Fruit fly (Drosophila melanogaster) whole organism, pupa: Measurements from ENCODE around the gene Taf12.

Source experiments
- CG10348 ChIP-seq: fragments of 200-800 bp; sonication (Bioruptor generic); IDR thresholded peaks from 2 replicates; pipeline ENCODE4 v1.3.6; 2022; ENCODE audit warnings: missing biosample characterization, missing genetic modification characterization
- CG12605 ChIP-seq: fragments of 200-800 bp; sonication (Bioruptor generic); IDR thresholded peaks from 2 replicates; pipeline ENCODE4 v1.3.6; 2022; ENCODE audit warnings: missing biosample characterization, missing genetic modification characterization
- CG13204 ChIP-seq: fragments of 200-800 bp; sonication (Bioruptor generic); optimal IDR thresholded peaks from 2 replicates; lab custom pipeline; 2018; ENCODE audit warnings: missing biosample characterization, mild to moderate bottlenecking, missing genetic modification characterization, moderate library complexity
- CG14655 ChIP-seq: fragments of 200-800 bp; sonication (Bioruptor generic); optimal IDR thresholded peaks from 3 replicates; lab custom pipeline; 2017; ENCODE audit warnings: mild to moderate bottlenecking, missing biosample characterization, missing genetic modification reagents, missing genetic modification characterization
- CG15710 ChIP-seq: fragments of 200-800 bp; sonication (Bioruptor generic); optimal IDR thresholded peaks from 2 replicates; lab custom pipeline; 2018; ENCODE audit warnings: missing biosample characterization, mild to moderate bottlenecking, missing genetic modification characterization, moderate library complexity
- CG17806 ChIP-seq: fragments of 200-800 bp; sonication (Bioruptor generic); optimal IDR thresholded peaks from 2 replicates; lab custom pipeline; 2018; ENCODE audit warnings: missing biosample characterization, mild to moderate bottlenecking, missing genetic modification characterization, moderate library complexity
- CG32121 ChIP-seq: fragments of 200-800 bp; sonication (Bioruptor generic); IDR thresholded peaks from 2 replicates; pipeline ENCODE4 v1.3.6; 2022; ENCODE audit warnings: missing biosample characterization, missing genetic modification characterization
- CG34367 ChIP-seq: fragments of 200-800 bp; sonication (Bioruptor generic); optimal IDR thresholded peaks from 2 replicates; lab custom pipeline; 2018; ENCODE audit warnings: missing biosample characterization, mild to moderate bottlenecking, missing genetic modification characterization
- CG4496 ChIP-seq: fragments of 200-800 bp; sonication (Bioruptor generic); IDR thresholded peaks from 3 replicates; pipeline ENCODE4 v1.3.6; 2022; ENCODE audit warnings: missing biosample characterization, missing genetic modification characterization
- CG8159 ChIP-seq: fragments of 200-800 bp; sonication (Bioruptor generic); optimal IDR thresholded peaks from 3 replicates; lab custom pipeline; 2018; ENCODE audit warnings: missing biosample characterization, mild to moderate bottlenecking, missing genetic modification characterization, moderate library complexity
- CG8301 ChIP-seq: fragments of 200-800 bp; sonication (Bioruptor generic); optimal IDR thresholded peaks from 2 replicates; lab custom pipeline; 2018; ENCODE audit warnings: missing biosample characterization, mild to moderate bottlenecking, missing genetic modification characterization
- CG9948 ChIP-seq: fragments of 200-800 bp; sonication (Bioruptor generic); optimal IDR thresholded peaks from 2 replicates; lab custom pipeline; 2018; ENCODE audit warnings: missing biosample characterization, mild to moderate bottlenecking, missing genetic modification characterization, moderate library complexity
- D1 ChIP-seq: fragments of 200-800 bp; sonication (Bioruptor generic); optimal IDR thresholded peaks from 2 replicates; lab custom pipeline; 2018; ENCODE audit warnings: missing biosample characterization, mild to moderate bottlenecking, missing genetic modification characterization, moderate library complexity
- EcR ChIP-seq: fragments of 200-800 bp; sonication (Bioruptor generic); optimal IDR thresholded peaks from 3 replicates; lab custom pipeline; 2019; ENCODE audit warnings: missing biosample characterization, missing genetic modification characterization, mild to moderate bottlenecking, moderate library complexity, missing genetic modification reagents
- Ets98B ChIP-seq: fragments of 200-800 bp; sonication (Bioruptor generic); IDR thresholded peaks from 2 replicates; pipeline ENCODE4 v1.3.6; 2022; ENCODE audit warnings: missing biosample characterization, missing genetic modification characterization
- Pif1A ChIP-seq: fragments of 200-800 bp; sonication (Bioruptor generic); optimal IDR thresholded peaks from 3 replicates; lab custom pipeline; 2016; ENCODE audit warnings: missing biosample characterization, missing genetic modification characterization
- Pif1B ChIP-seq: fragments of 200-800 bp; sonication (Bioruptor generic); optimal IDR thresholded peaks from 3 replicates; lab custom pipeline; 2016; ENCODE audit warnings: missing biosample characterization, missing genetic modification characterization
- Snoo ChIP-seq: fragments of 200-800 bp; sonication (Bioruptor generic); optimal IDR thresholded peaks from 3 replicates; lab custom pipeline; 2017; ENCODE audit warnings: missing biosample characterization, mild to moderate bottlenecking, missing genetic modification characterization, inconsistent platforms
- fd96Ca ChIP-seq: fragments of 200-800 bp; sonication (Bioruptor generic); IDR thresholded peaks from 3 replicates; pipeline ENCODE4 v1.3.6; 2022; ENCODE audit warnings: missing biosample characterization, missing genetic modification characterization
- gl ChIP-seq: fragments of 200-800 bp; sonication (Bioruptor generic); optimal IDR thresholded peaks from 2 replicates; lab custom pipeline; 2018; ENCODE audit warnings: missing biosample characterization, mild to moderate bottlenecking, missing genetic modification characterization
- rn ChIP-seq: fragments of 200-800 bp; sonication (Bioruptor generic); IDR thresholded peaks from 2 replicates; pipeline ENCODE4 v1.3.6; 2022; ENCODE audit warnings: missing biosample characterization, missing genetic modification characterization

The Taf12 gene

DNA sequence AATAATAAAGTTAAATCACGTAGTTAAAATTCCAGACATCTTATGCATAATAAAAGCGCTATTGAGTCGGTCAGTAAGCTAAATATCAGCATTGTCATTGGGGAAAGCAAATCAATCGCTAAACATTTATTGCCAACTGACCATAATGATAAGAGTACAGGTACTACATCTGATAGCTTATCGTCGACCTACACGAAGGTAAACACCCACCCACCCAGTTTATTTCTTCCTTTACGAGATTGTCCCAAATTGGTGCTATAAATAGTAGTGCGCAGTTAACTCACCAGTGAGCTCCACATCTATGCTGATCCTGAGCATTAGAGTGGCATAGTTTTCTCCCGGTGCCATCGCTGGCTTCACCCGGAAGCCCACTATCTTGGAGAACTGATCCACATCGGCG, 4.2 kb upstream of the Taf12 start:
- no peak for TF ChIP-seq EcR (GFP tag; lab: Kevin White, UChicago)
- no peak for TF ChIP-seq Ets98B (GFP tag; lab: Robert Waterston, UW)
- no peak for TF ChIP-seq CG15710 (tag; lab: Kevin White, UChicago)
- no peak for TF ChIP-seq Pif1A (GFP tag; lab: Kevin White, UChicago)
- TF ChIP-seq CG32121 (GFP tag; lab: Robert Waterston, UW) = no peak
- no peak for TF ChIP-seq CG8159 (tag; lab: Kevin White, UChicago)
- TF ChIP-seq CG17806 (tag; lab: Kevin White, UChicago) = no peak
- TF ChIP-seq CG12605 (GFP tag; lab: Robert Waterston, UW) = no peak
- TF ChIP-seq D1 (tag; lab: Kevin White, UChicago) = no peak
- no peak for TF ChIP-seq CG4496 (GFP tag; lab: Robert Waterston, UW)
- no peak for TF ChIP-seq fd96Ca
- TF ChIP-seq Pif1B = no peak
- TF ChIP-seq CG8301 = no peak
- TF ChIP-seq, all 21 proteins: peak for 0

- TF ChIP-seq fd96Ca (no peak), CG32121 (GFP tag; lab: Robert Waterston, UW) (peak; percentile 96), CG8301 (peak; percentile 92), CG34367 (tag; lab: Kevin White, UChicago) (peak; percentile 91), CG17806 (tag; lab: Kevin White, UChicago) (peak; percentile 96), Snoo (tag; lab: Kevin White, UChicago) (peak; percentile 91), CG12605 (GFP tag; lab: Robert Waterston, UW) (peak; percentile 95), CG4496 (GFP tag; lab: Robert Waterston, UW) (peak; percentile 97), CG8159 (tag; lab: Kevin White, UChicago) (peak; percentile 95), CG10348 (GFP tag; lab: Robert Waterston, UW) (peak; percentile 74; the same call in 1 of the 2 replicates), CG14655 (GFP tag; lab: Kevin White, UChicago) (peak; percentile 92), Pif1A (GFP tag; lab: Kevin White, UChicago) (no peak), Ets98B (GFP tag; lab: Robert Waterston, UW) (peak; percentile 95), CG9948 (tag; lab: Kevin White, UChicago) (peak; percentile 92), gl (tag; lab: Kevin White, UChicago) (peak; percentile 83), rn (peak; percentile 84), CG15710 (tag; lab: Kevin White, UChicago) (peak; percentile 95), D1 (tag; lab: Kevin White, UChicago) (no peak), EcR (GFP tag; lab: Kevin White, UChicago) (no peak)
Measured at dm6 chr3R:11678016-11678415, 1.5 kb downstream of the Taf12 start, which contains the start of gene CG18476. TSS of gene CG18476 (minus strand) at chr3R:11678116.

DNA sequence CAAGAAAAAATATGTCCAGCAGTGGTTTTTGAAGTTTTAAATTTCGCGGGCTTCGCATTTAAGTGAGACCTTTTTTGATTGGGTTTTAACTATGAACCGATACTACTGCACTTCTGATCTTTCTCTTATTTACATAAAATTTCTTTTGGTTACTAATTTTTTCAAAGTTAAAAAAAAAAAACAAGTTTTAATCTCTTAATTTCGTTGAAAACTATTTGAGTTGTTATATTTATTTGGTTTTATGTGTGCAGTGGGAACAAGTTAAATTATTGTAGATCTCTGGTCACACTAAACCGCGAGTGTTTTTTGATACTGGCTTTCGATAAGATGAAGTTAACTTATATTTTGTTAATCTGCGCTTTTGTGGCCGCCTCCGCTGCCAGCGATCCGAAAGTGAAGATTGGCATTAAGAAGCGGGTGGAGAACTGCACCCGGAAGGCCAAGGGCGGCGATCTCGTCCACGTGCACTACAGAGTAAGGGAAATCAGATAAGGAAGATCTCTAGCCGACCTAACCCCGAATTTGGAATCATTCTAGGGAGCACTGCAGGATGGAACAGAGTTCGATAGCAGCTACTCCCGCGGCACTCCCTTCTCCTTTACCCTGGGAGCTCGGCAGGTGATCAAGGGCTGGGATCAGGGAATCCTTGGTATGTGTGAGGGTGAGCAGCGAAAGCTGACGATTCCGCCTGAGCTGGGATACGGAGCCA, 5.4 kb downstream of the Taf12 start, which contains the start of gene CG14715:
Gene CG14715, plus strand, starts transcription at position 267 of the 709 bp plus-strand sequence.
- TF ChIP-seq gl (tag; lab: Kevin White, UChicago) (no peak), CG13204 (GFP tag; lab: Kevin White, UChicago) (no peak), CG8159 (tag; lab: Kevin White, UChicago) (peak; percentile 25), CG14655 (GFP tag; lab: Kevin White, UChicago) (no peak), CG12605 (GFP tag; lab: Robert Waterston, UW) (no peak), CG15710 (tag; lab: Kevin White, UChicago) (peak; percentile 25), CG10348 (GFP tag; lab: Robert Waterston, UW) (no peak), rn (no peak), Snoo (tag; lab: Kevin White, UChicago) (no peak), CG32121 (GFP tag; lab: Robert Waterston, UW) (peak; percentile 31; the same call in 1 of the 2 replicates), CG17806 (tag; lab: Kevin White, UChicago) (peak; percentile 13), D1 (tag; lab: Kevin White, UChicago) (no peak), Ets98B (GFP tag; lab: Robert Waterston, UW) (no peak), CG9948 (tag; lab: Kevin White, UChicago) (peak; percentile 2), Pif1A (GFP tag; lab: Kevin White, UChicago) (no peak), CG34367 (tag; lab: Kevin White, UChicago) (no peak), Pif1B (no peak), EcR (GFP tag; lab: Kevin White, UChicago) (no peak), fd96Ca (no peak), CG8301 (no peak), CG4496 (GFP tag; lab: Robert Waterston, UW) (no peak)

DNA sequence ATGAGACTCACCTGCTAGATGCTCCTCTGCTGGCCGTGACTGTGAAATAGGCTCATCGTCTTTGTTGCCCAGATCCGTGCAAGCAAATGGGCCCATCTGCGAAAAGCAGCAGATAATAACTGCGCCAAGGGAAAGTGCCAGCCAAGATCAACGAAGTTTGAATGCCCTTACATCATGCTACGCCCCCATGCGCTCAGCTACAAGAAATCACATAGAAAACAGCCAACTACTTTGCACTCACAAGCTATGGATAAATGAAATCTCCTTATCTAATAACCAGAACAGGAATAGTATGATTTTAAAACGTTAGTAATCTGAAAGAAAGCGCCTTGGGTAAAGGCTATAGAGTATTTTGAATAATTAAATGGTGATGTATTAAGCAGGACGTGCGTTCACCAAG, 7.7 kb downstream of the Taf12 start:
- TF ChIP-seq CG12605 (GFP tag; lab: Robert Waterston, UW) = no peak
- peak; percentile 18 for TF ChIP-seq CG9948 (tag; lab: Kevin White, UChicago)
- TF ChIP-seq CG34367 (tag; lab: Kevin White, UChicago) = no peak
- peak; percentile 24 for TF ChIP-seq CG15710 (tag; lab: Kevin White, UChicago)
- peak; percentile 29 for TF ChIP-seq CG17806 (tag; lab: Kevin White, UChicago)
- no peak for TF ChIP-seq CG32121 (GFP tag; lab: Robert Waterston, UW)
- TF ChIP-seq CG4496 (GFP tag; lab: Robert Waterston, UW) = 0 out of 3 replicates have a peak, but pooled peaks have one; percentile 29
- TF ChIP-seq D1 (tag; lab: Kevin White, UChicago) = no peak
- TF ChIP-seq CG14655 (GFP tag; lab: Kevin White, UChicago) = no peak
- peak; percentile 50 for TF ChIP-seq CG8159 (tag; lab: Kevin White, UChicago)
- TF ChIP-seq CG8301 = peak; percentile 22

dm6 chr3R:11670888-11671287, 8.6 kb downstream of the Taf12 start:
- TF ChIP-seq CG13204 (GFP tag; lab: Kevin White, UChicago) (no peak), Snoo (tag; lab: Kevin White, UChicago) (no peak), EcR (GFP tag; lab: Kevin White, UChicago) (no peak), Ets98B (GFP tag; lab: Robert Waterston, UW) (no peak), CG17806 (tag; lab: Kevin White, UChicago) (no peak), CG15710 (tag; lab: Kevin White, UChicago) (no peak), CG4496 (GFP tag; lab: Robert Waterston, UW) (no peak), CG34367 (tag; lab: Kevin White, UChicago) (no peak), D1 (tag; lab: Kevin White, UChicago) (no peak), CG12605 (GFP tag; lab: Robert Waterston, UW) (no peak), CG8301 (no peak), CG32121 (GFP tag; lab: Robert Waterston, UW) (no peak), rn (no peak), CG14655 (GFP tag; lab: Kevin White, UChicago) (no peak), fd96Ca (no peak)
